Fruit fly (Drosophila melanogaster): ENCODE results near the gene CG8173.

- TF ChIP-seq ttk (optimal IDR thresholded peaks at IDR 0.05) (no peak), h (optimal IDR thresholded peaks at IDR 0.05) (no peak), insv (optimal IDR thresholded peaks at IDR 0.05) (no peak), Myc (optimal IDR thresholded peaks at IDR 0.05) (no peak), psq (optimal IDR thresholded peaks at IDR 0.05) (no peak), Sin3A (optimal IDR thresholded peaks at IDR 0.05) (no peak)
Observed at dm6 chrX:17724288-17724914, 14.9 kb upstream of the CG8173 start.

All from Kc167 (cell line).